Fruit fly (Drosophila melanogaster) ovary, adult (tissue): ENCODE data around the gene Mettl14.

Source experiments
- CG17801 ChIP-seq: fragments of 200-800 bp; optimal IDR thresholded peaks from 2 replicates; lab custom pipeline; 2019; ENCODE audit warnings: missing biosample characterization, mild to moderate bottlenecking, missing genetic modification characterization, moderate library complexity; ENCODE audit not compliant: partially characterized antibody

Gene Mettl14

dm6 chr2L:8307817-8308551 is at the start of gene Mettl14, which contains the start of gene Ostgamma:
Mettl14 (plus strand) TSS chr2L:8308427.
Ostgamma (minus strand) TSS chr2L:8308192.
- peak; percentile 24 for TF ChIP-seq CG17801 (GFP tag; lab: Kevin White, UChicago)

- TF ChIP-seq CG17801 (GFP tag; lab: Kevin White, UChicago) = no peak
Measured at dm6 chr2L:8266145-8266544, 42.1 kb upstream of the Mettl14 start.

- TF ChIP-seq CG17801 (GFP tag; lab: Kevin White, UChicago) = no peak
Measured at dm6 chr2L:8266670-8267435, 41.4 kb upstream of the Mettl14 start.

dm6 chr2L:8268679-8269078 is 39.5 kb upstream of the Mettl14 start:
- no peak for TF ChIP-seq CG17801 (GFP tag; lab: Kevin White, UChicago)

- TF ChIP-seq CG17801 (GFP tag; lab: Kevin White, UChicago) = no peak
Measured at dm6 chr2L:8270916-8271315, 37.3 kb upstream of the Mettl14 start.

- TF ChIP-seq CG17801 (GFP tag; lab: Kevin White, UChicago) = no peak
Measured at dm6 chr2L:8274127-8274526, 34.1 kb upstream of the Mettl14 start.

- peak; percentile 25 for TF ChIP-seq CG17801 (GFP tag; lab: Kevin White, UChicago)
Measured at dm6 chr2L:8274958-8275584, 33.2 kb upstream of the Mettl14 start.

dm6 chr2L:8276287-8276686 is 31.9 kb upstream of the Mettl14 start:
- no peak for TF ChIP-seq CG17801 (GFP tag; lab: Kevin White, UChicago)

- no peak for TF ChIP-seq CG17801 (GFP tag; lab: Kevin White, UChicago)
Measured at dm6 chr2L:8276880-8277279, 31.3 kb upstream of the Mettl14 start.

dm6 chr2L:8277561-8278201 is 30.5 kb upstream of the Mettl14 start:
- peak; percentile 95 for TF ChIP-seq CG17801 (GFP tag; lab: Kevin White, UChicago)

- no peak for TF ChIP-seq CG17801 (GFP tag; lab: Kevin White, UChicago)
Measured at dm6 chr2L:8279400-8280065, 28.7 kb upstream of the Mettl14 start.

dm6 chr2L:8280225-8280624 is 28.0 kb upstream of the Mettl14 start:
- no peak for TF ChIP-seq CG17801 (GFP tag; lab: Kevin White, UChicago)

- TF ChIP-seq CG17801 (GFP tag; lab: Kevin White, UChicago) = no peak
Measured at dm6 chr2L:8281872-8282271, 26.4 kb upstream of the Mettl14 start.

dm6 chr2L:8284913-8285619 is 23.2 kb upstream of the Mettl14 start:
- TF ChIP-seq CG17801 (GFP tag; lab: Kevin White, UChicago) = no peak
